Fruit fly (Drosophila melanogaster) whole organism, pupa: ENCODE data around the gene Cul2.

Experiments
- CG13204 ChIP-seq: fragments of 200-800 bp; sonication (Bioruptor generic); optimal IDR thresholded peaks from 2 replicates; lab custom pipeline; 2018; ENCODE audit warnings: missing biosample characterization, mild to moderate bottlenecking, missing genetic modification characterization, moderate library complexity
- CG14655 ChIP-seq: fragments of 200-800 bp; sonication (Bioruptor generic); optimal IDR thresholded peaks from 3 replicates; lab custom pipeline; 2017; ENCODE audit warnings: mild to moderate bottlenecking, missing biosample characterization, missing genetic modification reagents, missing genetic modification characterization
- CG32121 ChIP-seq: fragments of 200-800 bp; sonication (Bioruptor generic); IDR thresholded peaks from 2 replicates; pipeline ENCODE4 v1.3.6; 2022; ENCODE audit warnings: missing biosample characterization, missing genetic modification characterization
- CG34367 ChIP-seq: fragments of 200-800 bp; sonication (Bioruptor generic); optimal IDR thresholded peaks from 2 replicates; lab custom pipeline; 2018; ENCODE audit warnings: missing biosample characterization, mild to moderate bottlenecking, missing genetic modification characterization
- D1 ChIP-seq: fragments of 200-800 bp; sonication (Bioruptor generic); optimal IDR thresholded peaks from 2 replicates; lab custom pipeline; 2018; ENCODE audit warnings: missing biosample characterization, mild to moderate bottlenecking, missing genetic modification characterization, moderate library complexity
- EcR ChIP-seq: fragments of 200-800 bp; sonication (Bioruptor generic); optimal IDR thresholded peaks from 3 replicates; lab custom pipeline; 2019; ENCODE audit warnings: missing biosample characterization, missing genetic modification characterization, mild to moderate bottlenecking, moderate library complexity, missing genetic modification reagents
- Ets98B ChIP-seq: fragments of 200-800 bp; sonication (Bioruptor generic); IDR thresholded peaks from 2 replicates; pipeline ENCODE4 v1.3.6; 2022; ENCODE audit warnings: missing biosample characterization, missing genetic modification characterization
- Pif1A ChIP-seq: fragments of 200-800 bp; sonication (Bioruptor generic); optimal IDR thresholded peaks from 3 replicates; lab custom pipeline; 2016; ENCODE audit warnings: missing biosample characterization, missing genetic modification characterization
- Pif1B ChIP-seq: fragments of 200-800 bp; sonication (Bioruptor generic); optimal IDR thresholded peaks from 3 replicates; lab custom pipeline; 2016; ENCODE audit warnings: missing biosample characterization, missing genetic modification characterization
- fd96Ca ChIP-seq: fragments of 200-800 bp; sonication (Bioruptor generic); IDR thresholded peaks from 3 replicates; pipeline ENCODE4 v1.3.6; 2022; ENCODE audit warnings: missing biosample characterization, missing genetic modification characterization
- gl ChIP-seq: fragments of 200-800 bp; sonication (Bioruptor generic); optimal IDR thresholded peaks from 2 replicates; lab custom pipeline; 2018; ENCODE audit warnings: missing biosample characterization, mild to moderate bottlenecking, missing genetic modification characterization

DNA sequence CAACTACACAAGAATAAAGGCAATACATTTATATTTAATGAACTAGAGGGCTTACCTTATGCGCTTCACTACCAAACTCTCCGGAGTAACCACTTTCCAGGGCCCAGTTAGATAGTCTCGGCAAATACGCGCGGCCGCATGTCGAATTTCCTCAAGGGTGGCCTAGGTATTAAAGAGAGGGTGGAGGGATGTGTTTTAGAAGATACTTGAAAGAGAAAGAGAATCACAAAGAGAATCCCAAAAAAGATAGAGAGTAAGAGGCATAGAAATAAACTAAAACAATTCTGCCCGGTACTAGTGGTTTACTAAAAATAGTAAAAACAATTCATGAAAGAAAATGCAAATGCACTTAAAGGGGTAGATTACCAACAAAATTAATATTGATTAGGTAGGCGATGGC is 40.6 kb upstream of the Cul2 start:
- TF ChIP-seq CG34367 (tag; lab: Kevin White, UChicago) (no peak), CG14655 (GFP tag; lab: Kevin White, UChicago) (no peak), CG32121 (GFP tag; lab: Robert Waterston, UW) (no peak), gl (no peak), EcR (GFP tag; lab: Kevin White, UChicago) (no peak), Pif1A (no peak), D1 (tag; lab: Kevin White, UChicago) (no peak), CG13204 (GFP tag; lab: Kevin White, UChicago) (no peak), Ets98B (no peak), fd96Ca (GFP tag; lab: Robert Waterston, UW) (no peak), Pif1B (no peak)
